Worm (Caenorhabditis elegans): ENCODE results near the gene cutl-17.

The cutl-17 gene

ce11 chrIV:9432327-9432726, 25.0 kb downstream of the cutl-17 start:
- TF ChIP-seq grh-1 (GFP tag; IDR thresholded peaks at IDR 0.05): no peak
- no peak for TF ChIP-seq ceh-8 (GFP tag; optimal IDR thresholded peaks at IDR 0.05)
- TF ChIP-seq dpl-1 (GFP tag; optimal IDR thresholded peaks at IDR 0.05): no peak
- TF ChIP-seq mdl-1 (tag; optimal IDR thresholded peaks at IDR 0.05): no peak
- TF ChIP-seq lir-3 (tag; optimal IDR thresholded peaks at IDR 0.05; ENCODE audit: poor library complexity): no peak
- no peak for TF ChIP-seq Y116A8C.19 (tag; optimal IDR thresholded peaks at IDR 0.05; ENCODE audit: borderline replicate concordance)
- no peak for TF ChIP-seq ceh-82 (tag; optimal IDR thresholded peaks at IDR 0.05)
- TF ChIP-seq ets-5 (GFP tag; IDR thresholded peaks at IDR 0.05): no peak
- no peak for TF ChIP-seq nhr-85 (tag)
- no peak for TF ChIP-seq C34B4.2 (tag; optimal IDR thresholded peaks at IDR 0.05)
- no peak for TF ChIP-seq F16B12.6 (tag; optimal IDR thresholded peaks at IDR 0.05)
- TF ChIP-seq dsc-1 (tag; optimal IDR thresholded peaks at IDR 0.05): peak; percentile 73
- TF ChIP-seq blmp-1 (tag; optimal IDR thresholded peaks at IDR 0.05): no peak
- TF ChIP-seq nhr-19 (GFP tag; conservative IDR thresholded peaks at IDR 0.05): no peak
- no peak for TF ChIP-seq mab-9 (GFP tag; IDR thresholded peaks at IDR 0.05)
- TF ChIP-seq isw-1 (GFP tag; IDR thresholded peaks at IDR 0.05): no peak
- TF ChIP-seq pax-3 (tag; optimal IDR thresholded peaks at IDR 0.05): no peak
- TF ChIP-seq lin-39 (tag; optimal IDR thresholded peaks at IDR 0.05): no peak
- no peak for TF ChIP-seq snu-23 (GFP tag; optimal IDR thresholded peaks at IDR 0.05)
- peak; percentile 6 for TF ChIP-seq fkh-8 (tag; optimal IDR thresholded peaks at IDR 0.05)
- no peak for TF ChIP-seq fkh-10 (GFP tag; optimal IDR thresholded peaks at IDR 0.05)
- TF ChIP-seq egl-13 (tag; optimal IDR thresholded peaks at IDR 0.05): no peak
- TF ChIP-seq unc-30 (tag; optimal IDR thresholded peaks at IDR 0.05): no peak
- no peak for TF ChIP-seq efl-1 (optimal IDR thresholded peaks at IDR 0.05)
- TF ChIP-seq efl-1 (GFP tag; optimal IDR thresholded peaks at IDR 0.05 in 1 of 2): peak in 1 of 2 experiments; percentile 65

ce11 chrIV:9427959-9428358, 29.3 kb downstream of the cutl-17 start, which contains the start of gene F59B8.1:
Gene F59B8.1 (plus strand): TSS chrIV:9428259.
- TF ChIP-seq ceh-8 (GFP tag; optimal IDR thresholded peaks at IDR 0.05): no peak
- no peak for TF ChIP-seq C04F5.9 (tag; optimal IDR thresholded peaks at IDR 0.05)

ce11 chrIV:9423095-9423494, 34.2 kb downstream of the cutl-17 start, which contains the start of gene srxa-2:
Gene srxa-2 (plus strand): TSS chrIV:9423395.
- TF ChIP-seq hlh-17 (GFP tag; optimal IDR thresholded peaks at IDR 0.05; ENCODE audit: borderline replicate concordance) (no peak), fkh-8 (tag; optimal IDR thresholded peaks at IDR 0.05) (peak; percentile 7), nhr-90 (tag; optimal IDR thresholded peaks at IDR 0.05; ENCODE audit: poor library complexity) (no peak)

ce11 chrIV:9422408-9422807, 34.9 kb downstream of the cutl-17 start, which contains the start of gene F56D5.9:
Gene F56D5.9 (minus strand): TSS chrIV:9422508.
- TF ChIP-seq efl-1 (optimal IDR thresholded peaks at IDR 0.05) (no peak), efl-1 (GFP tag; optimal IDR thresholded peaks at IDR 0.05 in 1 of 2) (peak in 1 of 2 experiments; percentile 62), lin-14 (GFP tag; optimal IDR thresholded peaks at IDR 0.05) (no peak)

ce11 chrIV:9408004-9408403, 49.3 kb downstream of the cutl-17 start, which contains the start of gene F56D5.5:
Gene F56D5.5 (minus strand): TSS chrIV:9408104.
- TF ChIP-seq F16B12.6 (tag; optimal IDR thresholded peaks at IDR 0.05) (no peak), efl-1 (optimal IDR thresholded peaks at IDR 0.05) (no peak), efl-1 (GFP tag; optimal IDR thresholded peaks at IDR 0.05 in 1 of 2) (no peak), zag-1 (tag; optimal IDR thresholded peaks at IDR 0.05) (no peak), nhr-85 (tag) (no peak), nhr-47 (tag; optimal IDR thresholded peaks at IDR 0.05) (no peak), mdl-1 (tag; optimal IDR thresholded peaks at IDR 0.05) (no peak), fos-1 (tag; optimal IDR thresholded peaks at IDR 0.05) (no peak), skn-1 (tag; optimal IDR thresholded peaks at IDR 0.05) (no peak), pag-3 (tag; optimal IDR thresholded peaks at IDR 0.05; ENCODE audit: borderline replicate concordance, insufficient read depth) (no peak), nhr-90 (tag; optimal IDR thresholded peaks at IDR 0.05; ENCODE audit: poor library complexity) (no peak), nhr-84 (tag; optimal IDR thresholded peaks at IDR 0.05) (no peak), lin-15B (tag; optimal IDR thresholded peaks at IDR 0.05) (no peak), lir-3 (tag; optimal IDR thresholded peaks at IDR 0.05; ENCODE audit: poor library complexity) (no peak), ets-5 (GFP tag; IDR thresholded peaks at IDR 0.05) (no peak), fkh-10 (GFP tag; optimal IDR thresholded peaks at IDR 0.05) (no peak), efl-3 (GFP tag; optimal IDR thresholded peaks at IDR 0.05) (no peak), unc-98 (GFP tag; IDR thresholded peaks at IDR 0.05) (no peak), isw-1 (GFP tag; IDR thresholded peaks at IDR 0.05) (no peak)

Data from whole organism, L1 larva.